Worm (Caenorhabditis elegans) whole organism, L4/young adult: ENCODE measurements around the gene prp-19.

Source experiments
- W03F9.2 ChIP-seq: fragments of 150-350 bp; optimal IDR thresholded peaks from 2 replicates; lab custom pipeline; 2014; ENCODE audit warnings: missing biosample characterization, missing genetic modification characterization
- him-1 ChIP-seq: sonication (generic microtip); optimal IDR thresholded peaks from 2 replicates; lab custom pipeline; 2016; ENCODE audit warnings: missing genotype, missing genetic modification reagents, missing genetic modification characterization, missing compliant biosample characterization

ce11 chrIII:5217511-5217910 lies 45.7 kb upstream of the prp-19 start, which contains the start of gene cutl-19:
- no peak for TF ChIP-seq him-1 (tag; lab: Kevin White, UChicago)
- TF ChIP-seq W03F9.2 (tag; lab: Kevin White, UChicago), result no peak
